Worm (Caenorhabditis elegans) whole organism, mixed stage, embryonic: Measurements from ENCODE around the gene Y56A3A.7.

Source experiments
- elt-3 ChIP-seq: fragments of 150-350 bp; optimal IDR thresholded peaks from 2 replicates; lab custom pipeline; 2014; ENCODE audit warnings: missing biosample characterization, missing genetic modification characterization
- nhr-28 ChIP-seq: fragments of 150-350 bp; optimal IDR thresholded peaks from 2 replicates; lab custom pipeline; 2014; ENCODE audit warnings: missing biosample characterization, missing genetic modification characterization
- nhr-76 ChIP-seq: sonication (generic microtip); optimal IDR thresholded peaks from 2 replicates; lab custom pipeline; 2017; ENCODE audit warnings: missing biosample characterization, missing genetic modification characterization
- snpc-4 ChIP-seq: fragments of 150-350 bp; optimal IDR thresholded peaks from 2 replicates; lab custom pipeline; 2014; ENCODE audit warnings: missing biosample characterization, missing genetic modification characterization
- unc-62 ChIP-seq: fragments of 150-350 bp; optimal IDR thresholded peaks from 2 replicates; lab custom pipeline; 2014; ENCODE audit warnings: missing biosample characterization, missing genetic modification reagents, missing genetic modification characterization

ce11 chrIII:11947527-11947926 is 708 bp upstream of the Y56A3A.7 start:
- TF ChIP-seq unc-62 (GFP tag; lab: Kevin White, UChicago) (no peak), nhr-28 (tag; lab: Kevin White, UChicago) (no peak), elt-3 (no peak), nhr-76 (tag; lab: Kevin White, UChicago) (no peak), snpc-4 (no peak)
